Fruit fly (Drosophila melanogaster) whole organism, embryonic: Measurements from ENCODE around the gene djl.

Experiments used
- Atf-2 ChIP-seq: fragments of 200-800 bp; sonication (Bioruptor generic); optimal IDR thresholded peaks from 2 replicates; lab custom pipeline; 2016; ENCODE audit warnings: missing biosample characterization, missing genetic modification characterization
- Atf6 ChIP-seq: fragments of 200-800 bp; sonication (Bioruptor generic); IDR thresholded peaks from 2 replicates; pipeline ENCODE4 v1.3.6; 2022; ENCODE audit warnings: missing biosample characterization, missing genetic modification characterization
- B-H1 ChIP-seq: fragments of 200-800 bp; sonication (Bioruptor generic); IDR thresholded peaks from 3 replicates; pipeline ENCODE4 v1.3.6; 2022; ENCODE audit warnings: missing biosample characterization, missing genetic modification characterization
- BEAF-32 ChIP-seq: fragments of 200-800 bp; sonication (Bioruptor generic); optimal IDR thresholded peaks from 3 replicates; lab custom pipeline; 2017; ENCODE audit warnings: missing biosample characterization, missing genetic modification characterization, mild to moderate bottlenecking, moderate library complexity, missing genetic modification reagents
- CG10462 ChIP-seq: fragments of 200-800 bp; sonication (Bioruptor generic); optimal IDR thresholded peaks from 2 replicates; lab custom pipeline; 2016; ENCODE audit warnings: missing biosample characterization, missing genetic modification characterization
- CG12299 ChIP-seq: fragments of 200-800 bp; sonication (Bioruptor generic); optimal IDR thresholded peaks from 2 replicates; lab custom pipeline; 2018; ENCODE audit warnings: missing biosample characterization, mild to moderate bottlenecking, missing genetic modification characterization
- CG12391 ChIP-seq: fragments of 200-800 bp; sonication (Bioruptor generic); optimal IDR thresholded peaks from 3 replicates; lab custom pipeline; 2018; ENCODE audit warnings: missing biosample characterization, mild to moderate bottlenecking, missing genetic modification characterization, moderate library complexity
- CG12659 ChIP-seq: fragments of 200-800 bp; sonication (Bioruptor generic); optimal IDR thresholded peaks from 3 replicates; lab custom pipeline; 2017; ENCODE audit warnings: mild to moderate bottlenecking, missing biosample characterization, missing genetic modification reagents, missing genetic modification characterization
- CG13123 ChIP-seq: fragments of 200-800 bp; sonication (Bioruptor generic); optimal IDR thresholded peaks from 2 replicates; lab custom pipeline; 2016; ENCODE audit warnings: missing biosample characterization, missing genetic modification characterization
- CG2120 ChIP-seq: fragments of 200-800 bp; sonication (Bioruptor generic); optimal IDR thresholded peaks from 3 replicates; lab custom pipeline; 2016; ENCODE audit warnings: missing biosample characterization, missing genetic modification characterization
- CG30403 ChIP-seq: fragments of 200-800 bp; sonication (Bioruptor generic); optimal IDR thresholded peaks from 3 replicates; lab custom pipeline; 2016; ENCODE audit warnings: missing biosample characterization, missing genetic modification characterization
- CG34376 ChIP-seq: fragments of 200-800 bp; sonication (Bioruptor generic); optimal IDR thresholded peaks from 2 replicates; lab custom pipeline; 2018; ENCODE audit warnings: missing biosample characterization, mild to moderate bottlenecking, missing genetic modification characterization
- CG34422 ChIP-seq: fragments of 200-800 bp; sonication (Bioruptor generic); IDR thresholded peaks from 3 replicates; pipeline ENCODE4 v1.3.6; 2022; ENCODE audit warnings: missing biosample characterization, missing genetic modification characterization
- CG7271 ChIP-seq: fragments of 200-800 bp; sonication (Bioruptor generic); optimal IDR thresholded peaks from 2 replicates; lab custom pipeline; 2018; ENCODE audit warnings: missing biosample characterization, mild to moderate bottlenecking, missing genetic modification characterization, moderate library complexity
- CG7556 ChIP-seq: fragments of 200-800 bp; sonication (Bioruptor generic); optimal IDR thresholded peaks from 2 replicates; lab custom pipeline; 2017; ENCODE audit warnings: missing biosample characterization, mild to moderate bottlenecking, missing genetic modification characterization
- CG7963 ChIP-seq: fragments of 200-800 bp; sonication (Bioruptor generic); IDR thresholded peaks from 3 replicates; pipeline ENCODE4 v1.3.6; 2022; ENCODE audit warnings: missing biosample characterization, missing genetic modification characterization; ENCODE audit not compliant: partially characterized antibody
- CG8089 ChIP-seq: fragments of 200-800 bp; sonication (Bioruptor generic); optimal IDR thresholded peaks from 3 replicates; lab custom pipeline; 2016; ENCODE audit warnings: missing biosample characterization, missing genetic modification characterization
- CG8290 ChIP-seq, 3 experiments: fragments of 200-800 bp; sonication (Bioruptor generic); optimal IDR thresholded peaks; 2 replicates each; lab custom pipeline; 2016 to 2019; ENCODE audit warnings: missing biosample characterization in 3 of 3, missing genetic modification characterization in 3 of 3, mild to moderate bottlenecking in 2 of 3, moderate library complexity in 1 of 3
- CG8388 ChIP-seq: fragments of 200-800 bp; sonication (Bioruptor generic); optimal IDR thresholded peaks from 2 replicates; lab custom pipeline; 2019; ENCODE audit warnings: missing biosample characterization, mild to moderate bottlenecking, missing genetic modification characterization, moderate library complexity
- CG9215 ChIP-seq: fragments of 200-800 bp; sonication (Bioruptor generic); IDR thresholded peaks from 2 replicates; pipeline ENCODE4 v1.3.6; 2022; ENCODE audit warnings: missing biosample characterization, missing genetic modification characterization
- CTCF ChIP-seq: fragments of 200-800 bp; sonication (Bioruptor generic); optimal IDR thresholded peaks from 2 replicates; lab custom pipeline; 2017; ENCODE audit warnings: missing biosample characterization, mild to moderate bottlenecking, missing genetic modification characterization, moderate library complexity
- CoRest ChIP-seq: fragments of 200-800 bp; sonication (Bioruptor generic); optimal IDR thresholded peaks from 3 replicates; lab custom pipeline; 2018; ENCODE audit warnings: missing biosample characterization, mild to moderate bottlenecking, missing genetic modification characterization, moderate library complexity
- E2f2 ChIP-seq: fragments of 200-800 bp; sonication (Bioruptor generic); IDR thresholded peaks from 2 replicates; pipeline ENCODE4 v1.3.6; 2022; ENCODE audit warnings: missing biosample characterization, missing genetic modification characterization
- Elba2 ChIP-seq: fragments of 200-800 bp; sonication (Bioruptor generic); optimal IDR thresholded peaks from 3 replicates; lab custom pipeline; 2016; ENCODE audit warnings: missing biosample characterization, missing genetic modification characterization
- Ets97D ChIP-seq: fragments of 200-800 bp; sonication (Bioruptor generic); optimal IDR thresholded peaks from 3 replicates; lab custom pipeline; 2016; ENCODE audit warnings: missing biosample characterization, missing genetic modification characterization
- Gug ChIP-seq: fragments of 200-800 bp; sonication (Bioruptor generic); IDR thresholded peaks from 4 replicates; pipeline ENCODE4 v1.3.6; 2022; ENCODE audit warnings: missing biosample characterization, missing genetic modification characterization
- MBD-R2 ChIP-seq: fragments of 200-800 bp; sonication (Bioruptor generic); IDR thresholded peaks from 2 replicates; pipeline ENCODE4 v1.3.6; 2022; ENCODE audit warnings: missing biosample characterization, missing genetic modification characterization
- NFAT ChIP-seq: fragments of 200-800 bp; sonication (Bioruptor generic); IDR thresholded peaks from 2 replicates; pipeline ENCODE4 v1.3.6; 2022; ENCODE audit warnings: missing biosample characterization, missing genetic modification characterization
- YL-1 ChIP-seq: fragments of 200-800 bp; sonication (Bioruptor generic); optimal IDR thresholded peaks from 3 replicates; lab custom pipeline; 2017; ENCODE audit warnings: missing biosample characterization, mild to moderate bottlenecking, missing genetic modification characterization
- amos ChIP-seq: fragments of 200-800 bp; sonication (Bioruptor generic); IDR thresholded peaks from 2 replicates; pipeline ENCODE4 v1.3.6; 2022; ENCODE audit warnings: missing biosample characterization, missing genetic modification characterization; ENCODE audit not compliant: partially characterized antibody
- ara ChIP-seq: fragments of 200-800 bp; sonication (Bioruptor generic); IDR thresholded peaks from 2 replicates; pipeline ENCODE4 v1.3.6; 2022; ENCODE audit warnings: missing biosample characterization, missing genetic modification characterization
- az2 ChIP-seq: fragments of 200-800 bp; sonication (Bioruptor generic); optimal IDR thresholded peaks from 3 replicates; lab custom pipeline; 2016; ENCODE audit warnings: missing biosample characterization, missing genetic modification characterization
- bsh ChIP-seq, 2 experiments: fragments of 200-800 bp; sonication (Bioruptor generic); optimal IDR thresholded peaks; 2 replicates each; lab custom pipeline; 2017 to 2018; ENCODE audit warnings: mild to moderate bottlenecking in 2 of 2, missing biosample characterization in 2 of 2, missing genetic modification characterization in 2 of 2, moderate library complexity in 1 of 2
- btn ChIP-seq: fragments of 200-800 bp; sonication (Bioruptor generic); optimal IDR thresholded peaks from 2 replicates; lab custom pipeline; 2016; ENCODE audit warnings: missing biosample characterization, missing genetic modification characterization
- ci ChIP-seq: fragments of 200-800 bp; sonication (Bioruptor generic); IDR thresholded peaks from 3 replicates; pipeline ENCODE4 v1.3.6; 2022; ENCODE audit warnings: missing biosample characterization, missing genetic modification characterization
- croc ChIP-seq: fragments of 200-800 bp; sonication (Bioruptor generic); conservative IDR thresholded peaks from 3 replicates; pipeline ENCODE4 v1.3.6; 2022; ENCODE audit warnings: missing biosample characterization, missing genetic modification characterization
- da ChIP-seq: fragments of 200-800 bp; sonication (Bioruptor generic); optimal IDR thresholded peaks from 2 replicates; lab custom pipeline; 2016; ENCODE audit warnings: missing biosample characterization, missing genetic modification characterization
- dpn ChIP-seq, 2 experiments: fragments of 200-800 bp; sonication (Bioruptor generic); optimal IDR thresholded peaks; 3 replicates each; lab custom pipeline; 2016; ENCODE audit warnings: missing biosample characterization in 2 of 2, missing genetic modification characterization in 2 of 2
- emc ChIP-seq: fragments of 200-800 bp; sonication (Bioruptor generic); optimal IDR thresholded peaks from 2 replicates; lab custom pipeline; 2016; ENCODE audit warnings: missing biosample characterization, missing genetic modification characterization
- hkb ChIP-seq, 2 experiments: fragments of 200-800 bp in 1 of 2; fragments of >200 bp in 1 of 2; sonication (Bioruptor generic) in 1 of 2; IDR thresholded peaks in 1 of 2; optimal IDR thresholded peaks in 1 of 2; 2 replicates each; pipeline versions ENCODE4 v1.3.6 to Lab custom; 2017 to 2022; ENCODE audit warnings: missing biosample characterization in 1 of 2, missing genetic modification characterization in 1 of 2
- kni ChIP-seq: fragments of 200-800 bp; sonication (Bioruptor generic); optimal IDR thresholded peaks from 3 replicates; lab custom pipeline; 2017; ENCODE audit warnings: mild to moderate bottlenecking, missing biosample characterization, missing genetic modification reagents, missing genetic modification characterization
- nmo ChIP-seq: fragments of 200-800 bp; sonication (Bioruptor generic); optimal IDR thresholded peaks from 2 replicates; lab custom pipeline; 2018; ENCODE audit warnings: missing biosample characterization, mild to moderate bottlenecking, missing genetic modification characterization, moderate library complexity
- otp ChIP-seq: fragments of 200-800 bp; sonication (Bioruptor generic); IDR thresholded peaks from 3 replicates; pipeline ENCODE4, ENCODE4 v1.3.6; 2022; ENCODE audit warnings: missing biosample characterization, missing genetic modification characterization
- phol ChIP-seq: fragments of 200-800 bp; sonication (Bioruptor generic); optimal IDR thresholded peaks from 3 replicates; lab custom pipeline; 2018; ENCODE audit warnings: missing biosample characterization, mild to moderate bottlenecking, missing genetic modification characterization, moderate library complexity
- sob ChIP-seq: fragments of 200-800 bp; sonication (Bioruptor generic); IDR thresholded peaks from 2 replicates; pipeline ENCODE4 v1.3.6; 2022; ENCODE audit warnings: missing biosample characterization, missing genetic modification characterization
- stc ChIP-seq: fragments of 200-800 bp; sonication (Bioruptor generic); IDR thresholded peaks from 2 replicates; pipeline ENCODE4 v1.3.6; 2022; ENCODE audit warnings: missing biosample characterization, missing genetic modification characterization
- stwl ChIP-seq: fragments of 200-800 bp; sonication (Bioruptor generic); optimal IDR thresholded peaks from 3 replicates; lab custom pipeline; 2018; ENCODE audit warnings: missing biosample characterization, mild to moderate bottlenecking, missing genetic modification characterization, moderate library complexity
- trem ChIP-seq: fragments of 200-800 bp; optimal IDR thresholded peaks from 3 replicates; lab custom pipeline; 2019; ENCODE audit warnings: missing biosample characterization, mild to moderate bottlenecking, missing genetic modification characterization, moderate library complexity
- wek ChIP-seq: fragments of 200-800 bp; sonication (Bioruptor generic); optimal IDR thresholded peaks from 3 replicates; lab custom pipeline; 2018; ENCODE audit warnings: missing biosample characterization, mild to moderate bottlenecking, missing genetic modification characterization, moderate library complexity
- zen ChIP-seq: fragments of 200-800 bp; sonication (Bioruptor generic); optimal IDR thresholded peaks from 3 replicates; lab custom pipeline; 2018; ENCODE audit warnings: missing biosample characterization, mild to moderate bottlenecking, missing genetic modification characterization, moderate library complexity

Gene djl

DNA sequence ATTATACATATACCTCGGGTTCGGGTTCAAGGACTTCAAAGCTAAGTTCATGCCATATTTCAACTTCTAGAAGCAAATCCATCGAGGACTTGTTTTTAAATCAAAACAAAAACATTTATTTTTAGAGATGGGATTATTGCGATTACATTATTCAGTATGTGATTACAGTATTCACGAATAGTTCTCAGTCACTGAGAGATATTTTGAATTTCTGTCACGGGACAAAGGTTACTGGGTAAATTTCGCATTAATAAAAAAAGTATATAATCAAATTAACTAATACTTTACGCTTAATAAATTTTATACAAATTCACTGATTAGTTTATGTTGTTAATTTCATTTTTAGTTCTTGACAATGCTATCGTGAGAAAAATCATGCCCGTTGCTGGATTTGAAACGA lies 33.0 kb downstream of the djl start (continued):
- TF ChIP-seq CG8089 (GFP tag; lab: Kevin White, UChicago), result no peak
- TF ChIP-seq stwl (tag; lab: Kevin White, UChicago), result peak; percentile 50
- no peak for TF ChIP-seq Atf-2 (GFP tag; lab: Kevin White, UChicago)
- TF ChIP-seq bsh (GFP tag; optimal IDR thresholded peaks at IDR 0.05; lab: Kevin White, UChicago), result peak in 1 of 2 experiments; percentile 17
- TF ChIP-seq ci (GFP tag; lab: Robert Waterston, UW), result no peak
- TF ChIP-seq Gug (GFP tag; lab: Robert Waterston, UW), result peak; percentile 22; the same call in 1 of the 4 replicates
- peak; percentile 52 for TF ChIP-seq BEAF-32
- TF ChIP-seq emc, result no peak
- no peak for TF ChIP-seq wek
- TF ChIP-seq B-H1 (GFP tag; lab: Robert Waterston, UW), result no peak
- TF ChIP-seq dpn (GFP tag; optimal IDR thresholded peaks at IDR 0.05; lab: Kevin White, UChicago), result peak in 1 of 2 experiments; percentile 10
- peak; percentile 37; the same call in 1 of the 2 replicates for TF ChIP-seq NFAT
- no peak for TF ChIP-seq hkb (optimal IDR thresholded peaks at IDR 0.05; lab: Kevin White, UChicago)
- TF ChIP-seq hkb (GFP tag; IDR thresholded peaks at IDR 0.05; lab: Robert Waterston, UW), result 0 out of 2 replicates have a peak, but pooled peaks have one; percentile 14
- TF ChIP-seq CG34422 (GFP tag; lab: Robert Waterston, UW), result 0 out of 3 replicates have a peak, but pooled peaks have one; percentile 32
- TF ChIP-seq btn (GFP tag; lab: Kevin White, UChicago), result no peak
- TF ChIP-seq CG12659 (GFP tag; lab: Kevin White, UChicago), result no peak
- peak; percentile 99 for TF ChIP-seq CG8388 (GFP tag; lab: Kevin White, UChicago)
- no peak for TF ChIP-seq da (GFP tag; lab: Kevin White, UChicago)
- peak; percentile 1 for TF ChIP-seq zen (tag; lab: Kevin White, UChicago)
- TF ChIP-seq CG12391 (tag; lab: Kevin White, UChicago), result peak; percentile 47
- peak; percentile 27 for TF ChIP-seq trem (tag; lab: Kevin White, UChicago)
- peak; percentile 32 for TF ChIP-seq nmo (GFP tag; lab: Kevin White, UChicago)
- no peak for TF ChIP-seq kni
- TF ChIP-seq CG2120, result peak; percentile 37
- peak; percentile 35 for TF ChIP-seq CoRest (tag; lab: Kevin White, UChicago)
- no peak for TF ChIP-seq CG7271
- TF ChIP-seq CG30403, result peak; percentile 25
- no peak for TF ChIP-seq CTCF (GFP tag; lab: Kevin White, UChicago)
- TF ChIP-seq otp (GFP tag; lab: Robert Waterston, UW), result no peak
- peak; percentile 19; the same call in 1 of the 2 replicates for TF ChIP-seq ara
- peak; percentile 63 for TF ChIP-seq sob (GFP tag; lab: Robert Waterston, UW)
- TF ChIP-seq CG34376 (GFP tag; lab: Kevin White, UChicago), result no peak
- peak; percentile 7 for TF ChIP-seq Ets97D (GFP tag; lab: Kevin White, UChicago)
- peak; percentile 19 for TF ChIP-seq az2 (GFP tag; lab: Kevin White, UChicago)
- TF ChIP-seq YL-1 (GFP tag; lab: Kevin White, UChicago), result no peak
- TF ChIP-seq CG12299, result no peak
- no peak for TF ChIP-seq CG7963 (GFP tag; lab: Robert Waterston, UW)
- peak; percentile 26; the same call in 1 of the 2 replicates for TF ChIP-seq E2f2 (GFP tag; lab: Robert Waterston, UW)
- TF ChIP-seq CG10462, result no peak
- TF ChIP-seq CG13123 (GFP tag; lab: Kevin White, UChicago), result no peak
- TF ChIP-seq croc (GFP tag; lab: Robert Waterston, UW), result no peak
- no peak for TF ChIP-seq CG7556
- peak; percentile 70 for TF ChIP-seq MBD-R2
- peak; percentile 16; the same call in 1 of the 2 replicates for TF ChIP-seq CG9215 (GFP tag; lab: Robert Waterston, UW)
- peak; percentile 22 for TF ChIP-seq phol (tag; lab: Kevin White, UChicago)
- TF ChIP-seq Atf6 (GFP tag; lab: Robert Waterston, UW), result 0 out of 2 replicates have a peak, but pooled peaks have one; percentile 20
- no peak for TF ChIP-seq CG8290 (GFP tag; optimal IDR thresholded peaks at IDR 0.05; lab: Kevin White, UChicago)
- TF ChIP-seq CG8290 (tag; optimal IDR thresholded peaks at IDR 0.05; lab: Kevin White, UChicago), result no peak
- no peak for TF ChIP-seq Elba2 (GFP tag; lab: Kevin White, UChicago)
- TF ChIP-seq amos, result peak; percentile 37; the same call in 1 of the 2 replicates
- no peak for TF ChIP-seq stc (GFP tag; lab: Robert Waterston, UW)
